Worm (Caenorhabditis elegans) whole organism, L4/young adult: ENCODE data around the gene F54A3.5.

Experiments
- dao-5 ChIP-seq: sonication (generic microtip); optimal IDR thresholded peaks from 2 replicates; lab custom pipeline; 2016; ENCODE audit warnings: missing genotype, missing genetic modification characterization, moderate library complexity, missing compliant biosample characterization
- him-1 ChIP-seq: sonication (generic microtip); optimal IDR thresholded peaks from 2 replicates; lab custom pipeline; 2016; ENCODE audit warnings: missing genotype, missing genetic modification reagents, missing genetic modification characterization, missing compliant biosample characterization

- TF ChIP-seq him-1 (tag; lab: Kevin White, UChicago) (no peak), dao-5 (tag; lab: Kevin White, UChicago) (no peak)
Observed at ce11 chrII:2221196-2221896, 4.2 kb downstream of the F54A3.5 start.
